Worm (Caenorhabditis elegans) whole organism, L2 larva: ENCODE results near the gene ZK829.7.

Source experiments
- aly-2 ChIP-seq: fragments of 150-350 bp; optimal IDR thresholded peaks from 2 replicates; lab custom pipeline; 2014; ENCODE audit warnings: missing biosample characterization, missing genetic modification characterization
- ama-1 ChIP-seq: fragments of 150-350 bp; optimal IDR thresholded peaks from 2 replicates; lab custom pipeline; 2018; ENCODE audit warnings: inconsistent platforms
- ceh-82 ChIP-seq: fragments of 150-350 bp; optimal IDR thresholded peaks from 2 replicates; lab custom pipeline; 2014; ENCODE audit warnings: missing biosample characterization, missing genetic modification characterization
- elt-1 ChIP-seq: fragments of 150-350 bp; optimal IDR thresholded peaks from 2 replicates; lab custom pipeline; 2014; ENCODE audit warnings: missing biosample characterization, missing genetic modification characterization
- elt-3 ChIP-seq: sonication (generic microtip); optimal IDR thresholded peaks from 2 replicates; lab custom pipeline; 2017; ENCODE audit warnings: missing biosample characterization, missing genetic modification characterization
- lin-39 ChIP-seq: fragments of 150-350 bp; optimal IDR thresholded peaks from 2 replicates; lab custom pipeline; 2014; ENCODE audit warnings: missing biosample characterization, missing genetic modification reagents, missing genetic modification characterization
- nhr-11 ChIP-seq: fragments of 150-350 bp; optimal IDR thresholded peaks from 2 replicates; lab custom pipeline; 2014; ENCODE audit warnings: missing biosample characterization, missing genetic modification characterization
- nhr-21 ChIP-seq: fragments of 150-350 bp; optimal IDR thresholded peaks from 2 replicates; lab custom pipeline; 2014; ENCODE audit warnings: missing biosample characterization, missing genetic modification characterization
- nhr-6 ChIP-seq: fragments of 150-350 bp; optimal IDR thresholded peaks from 2 replicates; lab custom pipeline; 2014; ENCODE audit warnings: missing biosample characterization, missing genetic modification characterization
- ztf-11 ChIP-seq: sonication (generic microtip); optimal IDR thresholded peaks from 2 replicates; lab custom pipeline; 2017; ENCODE audit warnings: missing biosample characterization, missing genetic modification characterization

ce11 chrIV:11937087-11937486 lies 24.2 kb downstream of the ZK829.7 start, which contains the start of gene slc-5A12:
- TF ChIP-seq elt-1 (tag; lab: Kevin White, UChicago), result no peak
- TF ChIP-seq aly-2, result no peak
- TF ChIP-seq ama-1, result no peak
- TF ChIP-seq nhr-11 (tag; lab: Kevin White, UChicago), result no peak
- no peak for TF ChIP-seq lin-39 (tag; lab: Kevin White, UChicago)
- TF ChIP-seq ztf-11 (tag; lab: Kevin White, UChicago), result no peak
- no peak for TF ChIP-seq nhr-6 (tag; lab: Kevin White, UChicago)
- TF ChIP-seq elt-3 (tag; lab: Kevin White, UChicago), result no peak
- TF ChIP-seq ceh-82 (tag; lab: Kevin White, UChicago), result no peak
- no peak for TF ChIP-seq nhr-21
